Fruit fly (Drosophila melanogaster) whole organism, embryonic: ENCODE results near the gene Mtr3.

Source experiments
- CG13287 ChIP-seq: fragments of 200-800 bp; sonication (Bioruptor generic); IDR thresholded peaks from 2 replicates; pipeline ENCODE4 v1.3.6; 2022; ENCODE audit warnings: missing biosample characterization, missing genetic modification characterization; ENCODE audit not compliant: partially characterized antibody
- CG18599 ChIP-seq: fragments of 200-800 bp; sonication (Bioruptor generic); optimal IDR thresholded peaks from 3 replicates; lab custom pipeline; 2017; ENCODE audit warnings: missing biosample characterization, missing genetic modification characterization, mild to moderate bottlenecking, moderate library complexity, missing genetic modification reagents
- Ptx1 ChIP-seq: fragments of 200-800 bp; sonication (Bioruptor generic); IDR thresholded peaks from 2 replicates; pipeline ENCODE4 v1.3.6; 2022; ENCODE audit warnings: missing biosample characterization, missing genetic modification characterization
- knrl ChIP-seq: fragments of 200-800 bp; sonication (Bioruptor generic); IDR thresholded peaks from 3 replicates; pipeline ENCODE4 v1.3.6; 2022; ENCODE audit warnings: missing biosample characterization, missing genetic modification characterization; ENCODE audit not compliant: partially characterized antibody
- sqz ChIP-seq: fragments of 200-800 bp; sonication (Bioruptor generic); optimal IDR thresholded peaks from 3 replicates; lab custom pipeline; 2018; ENCODE audit warnings: missing biosample characterization, mild to moderate bottlenecking, missing genetic modification characterization

DNA sequence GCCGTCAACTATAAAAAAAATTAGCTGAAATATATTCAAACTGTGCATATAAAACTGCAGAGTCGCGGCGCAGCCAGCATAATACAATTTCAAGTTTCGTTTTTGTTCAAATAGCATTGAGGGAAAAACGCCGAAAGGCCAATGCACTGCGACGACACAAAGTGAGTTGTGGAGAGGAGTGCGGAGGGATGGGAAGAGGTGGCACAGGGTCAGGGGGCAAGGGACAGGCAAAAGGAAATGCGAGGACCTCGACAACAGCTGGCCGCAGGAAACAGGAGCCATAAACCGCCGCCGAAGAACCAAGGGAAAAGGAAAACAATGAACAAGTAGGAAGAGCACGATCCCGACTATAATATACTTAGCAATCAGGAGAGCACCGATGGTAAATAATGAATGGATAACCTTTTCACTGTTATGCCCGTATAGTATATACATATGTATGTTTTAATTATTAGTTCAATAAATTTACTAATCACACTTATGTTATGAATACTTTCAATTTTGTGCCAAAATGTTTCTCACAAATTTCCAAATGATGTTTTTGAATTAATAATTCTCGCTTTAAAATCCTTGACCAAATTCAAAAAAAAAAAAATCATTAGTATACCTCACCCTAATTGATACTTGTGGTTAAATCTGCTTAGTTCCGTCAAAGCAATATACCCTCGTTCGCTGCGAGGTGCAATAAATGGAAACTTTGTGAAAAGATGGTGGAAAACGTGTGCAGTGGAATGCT, 14.8 kb downstream of the Mtr3 start:
- TF ChIP-seq CG13287 (GFP tag; lab: Robert Waterston, UW) = no peak
- TF ChIP-seq CG18599 (GFP tag; lab: Kevin White, UChicago) = no peak
- TF ChIP-seq Ptx1 (GFP tag; lab: Robert Waterston, UW) = no peak
- TF ChIP-seq knrl (GFP tag; lab: Robert Waterston, UW) = no peak
- no peak for TF ChIP-seq sqz (GFP tag; lab: Kevin White, UChicago)
